Worm (Caenorhabditis elegans): Measurements from ENCODE around the gene T11F9.10.
A peak's percentile ranks its signal among the peaks of the same experiment; 100 is the strongest.

The T11F9.10 gene

ce11 chrV:11521448-11521847 lies 34.7 kb downstream of the T11F9.10 start, which contains the start of gene pafo-1:
Gene pafo-1 (plus strand): TSS chrV:11521703.
- TF ChIP-seq tbx-2 (tag; optimal IDR thresholded peaks at IDR 0.05) (peak; percentile 57), madf-2 (tag; optimal IDR thresholded peaks at IDR 0.05) (peak; percentile 42), ztf-16 (tag; optimal IDR thresholded peaks at IDR 0.05) (peak; percentile 57), rnt-1 (tag; optimal IDR thresholded peaks at IDR 0.05) (peak; percentile 25), F13H6.1 (tag; optimal IDR thresholded peaks at IDR 0.05) (no peak), pat-9 (tag; optimal IDR thresholded peaks at IDR 0.05) (peak; percentile 32), ttx-3 (tag; optimal IDR thresholded peaks at IDR 0.05) (peak; percentile 12), nfya-1 (tag; optimal IDR thresholded peaks at IDR 0.05) (peak; percentile 73), unc-86 (tag; optimal IDR thresholded peaks at IDR 0.05) (peak; percentile 52), hlh-30 (tag; optimal IDR thresholded peaks at IDR 0.05; ENCODE audit: insufficient read depth) (peak; percentile 29), unc-3 (GFP tag; conservative IDR thresholded peaks at IDR 0.05) (peak; percentile 50; the same call in 1 of the 2 replicates), unc-3 (tag; optimal IDR thresholded peaks at IDR 0.05) (peak; percentile 49), fkh-10 (GFP tag; optimal IDR thresholded peaks at IDR 0.05) (no peak), che-1 (tag; optimal IDR thresholded peaks at IDR 0.05) (peak; percentile 63), ceh-31 (tag; optimal IDR thresholded peaks at IDR 0.05) (peak; percentile 43), mec-3 (tag; optimal IDR thresholded peaks at IDR 0.05; ENCODE audit: borderline replicate concordance) (no peak), elt-4 (tag; optimal IDR thresholded peaks at IDR 0.05) (no peak), ceh-48 (tag; optimal IDR thresholded peaks at IDR 0.05) (peak; percentile 33), elt-2 (tag; optimal IDR thresholded peaks at IDR 0.05) (peak; percentile 74), K09A11.1 (tag; optimal IDR thresholded peaks at IDR 0.05; ENCODE audit: insufficient read depth) (peak; percentile 33), tbx-7 (tag; optimal IDR thresholded peaks at IDR 0.05) (peak; percentile 16), ceh-14 (tag; optimal IDR thresholded peaks at IDR 0.05) (peak; percentile 36), ets-4 (tag; optimal IDR thresholded peaks at IDR 0.05) (peak; percentile 9), zip-5 (tag; optimal IDR thresholded peaks at IDR 0.05) (peak; percentile 9), odd-2 (tag; optimal IDR thresholded peaks at IDR 0.05) (no peak), dve-1 (tag; optimal IDR thresholded peaks at IDR 0.05) (peak; percentile 27), hlh-15 (tag; optimal IDR thresholded peaks at IDR 0.05) (no peak), unc-55 (GFP tag; optimal IDR thresholded peaks at IDR 0.05) (peak; percentile 53), ceh-18 (tag; optimal IDR thresholded peaks at IDR 0.05) (peak; percentile 30), gmeb-2 (tag; optimal IDR thresholded peaks at IDR 0.05) (peak; percentile 50), sox-2 (GFP tag; IDR thresholded peaks at IDR 0.05) (0 out of 2 replicates have a peak, but pooled peaks have one; percentile 33), ahr-1 (tag; optimal IDR thresholded peaks at IDR 0.05) (no peak), lin-11 (tag; optimal IDR thresholded peaks at IDR 0.05) (peak; percentile 40), C38D4.7 (GFP tag; optimal IDR thresholded peaks at IDR 0.05) (peak; percentile 30), sox-4 (tag; optimal IDR thresholded peaks at IDR 0.05) (peak; percentile 34)

- TF ChIP-seq nhr-11 (tag; optimal IDR thresholded peaks at IDR 0.05) (no peak), nfya-1 (tag; optimal IDR thresholded peaks at IDR 0.05) (peak; percentile 59)
Observed at ce11 chrV:11525338-11525737, 38.6 kb downstream of the T11F9.10 start.

DNA sequence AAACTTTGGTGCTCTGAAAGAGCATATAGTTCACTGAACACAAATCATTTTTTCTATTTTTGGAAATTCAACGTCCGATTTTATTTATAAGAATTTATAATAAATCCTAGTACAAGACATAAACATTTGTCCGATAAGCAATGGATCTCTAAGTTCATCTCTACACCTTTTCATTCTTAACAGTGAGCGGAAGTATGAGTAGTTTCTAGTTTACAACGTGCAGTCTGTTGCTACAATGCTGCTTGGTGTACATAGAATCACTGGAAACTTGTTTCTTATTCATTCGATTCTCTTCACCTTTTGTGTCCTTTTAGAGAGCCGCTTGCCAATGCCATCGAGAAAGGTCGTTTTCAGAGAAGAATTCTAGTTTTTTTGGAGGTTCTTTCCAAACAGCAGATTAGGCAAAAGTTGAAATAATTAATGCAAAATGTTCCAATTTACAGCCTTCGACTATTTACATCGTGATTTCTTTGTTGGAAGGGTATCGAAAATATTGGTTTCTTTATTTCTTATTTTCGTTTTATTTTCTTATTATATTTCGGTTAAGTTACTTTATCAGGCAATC lies 40.2 kb downstream of the T11F9.10 start:
- no peak for TF ChIP-seq ceh-34 (tag; optimal IDR thresholded peaks at IDR 0.05)
- no peak for TF ChIP-seq hlh-30 (tag; optimal IDR thresholded peaks at IDR 0.05; ENCODE audit: insufficient read depth)
- TF ChIP-seq elt-4 (tag; optimal IDR thresholded peaks at IDR 0.05): no peak
- no peak for TF ChIP-seq unc-55 (GFP tag; optimal IDR thresholded peaks at IDR 0.05)
- TF ChIP-seq ceh-31 (tag; optimal IDR thresholded peaks at IDR 0.05): no peak
- TF ChIP-seq C08G9.2 (tag; optimal IDR thresholded peaks at IDR 0.05): no peak
- no peak for TF ChIP-seq ceh-30 (tag; optimal IDR thresholded peaks at IDR 0.05)
- TF ChIP-seq rnt-1 (tag; optimal IDR thresholded peaks at IDR 0.05): no peak
- TF ChIP-seq ceh-18 (tag; optimal IDR thresholded peaks at IDR 0.05): no peak

Measured in whole organism, late embryonic.